Worm (Caenorhabditis elegans) whole organism, mixed stage, embryonic: ENCODE results near the gene fre-1.
A peak's percentile ranks its signal among the peaks of the same experiment; 100 is the strongest.

ENCODE experiments used
- bed-3 ChIP-seq: fragments of 200-800 bp; sonication (Bioruptor generic); optimal IDR thresholded peaks from 3 replicates; lab custom pipeline; 2018; ENCODE audit warnings: mild to moderate bottlenecking, missing genetic modification characterization, moderate library complexity, missing compliant biosample characterization
- blmp-1 ChIP-seq: fragments of 150-350 bp; optimal IDR thresholded peaks from 2 replicates; lab custom pipeline; 2014; ENCODE audit warnings: missing biosample characterization, missing genetic modification characterization
- ceh-39 ChIP-seq: fragments of 150-350 bp; optimal IDR thresholded peaks from 2 replicates; lab custom pipeline; 2014; ENCODE audit warnings: missing biosample characterization, missing genetic modification characterization
- ceh-43 ChIP-seq: fragments of 200-800 bp; sonication (Bioruptor generic); optimal IDR thresholded peaks from 2 replicates; lab custom pipeline; 2018; ENCODE audit warnings: mild to moderate bottlenecking, missing genetic modification characterization, moderate library complexity, missing compliant biosample characterization
- ceh-83 ChIP-seq: fragments of 200-800 bp; sonication (Bioruptor generic); optimal IDR thresholded peaks from 2 replicates; lab custom pipeline; 2018; ENCODE audit warnings: mild to moderate bottlenecking, missing genetic modification characterization, missing compliant biosample characterization
- ces-1 ChIP-seq: fragments of 150-350 bp; optimal IDR thresholded peaks from 2 replicates; lab custom pipeline; 2014; ENCODE audit warnings: missing biosample characterization, missing genetic modification reagents, missing genetic modification characterization
- cnd-1 ChIP-seq: fragments of 200-800 bp; sonication (Bioruptor generic); optimal IDR thresholded peaks from 2 replicates; lab custom pipeline; 2018; ENCODE audit warnings: mild to moderate bottlenecking, missing genetic modification characterization, missing compliant biosample characterization
- drap-1 ChIP-seq: fragments of 200-800 bp; sonication (Bioruptor generic); optimal IDR thresholded peaks from 3 replicates; lab custom pipeline; 2018; ENCODE audit warnings: mild to moderate bottlenecking, missing genetic modification characterization, missing compliant biosample characterization
- elt-1 ChIP-seq: sonication (generic microtip); optimal IDR thresholded peaks from 2 replicates; lab custom pipeline; 2017; ENCODE audit warnings: missing genetic modification characterization, mild to moderate bottlenecking, missing compliant biosample characterization, antibody characterized with exemption, moderate library complexity, borderline replicate concordance; ENCODE audit not compliant: insufficient read depth
- elt-3 ChIP-seq: fragments of 150-350 bp; optimal IDR thresholded peaks from 2 replicates; lab custom pipeline; 2014; ENCODE audit warnings: missing biosample characterization, missing genetic modification characterization
- flh-1 ChIP-seq: fragments of 200-800 bp; sonication (Bioruptor generic); optimal IDR thresholded peaks from 2 replicates; lab custom pipeline; 2018; ENCODE audit warnings: mild to moderate bottlenecking, missing genetic modification characterization, moderate library complexity, missing compliant biosample characterization
- ham-2 ChIP-seq: fragments of 200-800 bp; sonication (Bioruptor generic); optimal IDR thresholded peaks from 2 replicates; lab custom pipeline; 2018; ENCODE audit warnings: mild to moderate bottlenecking, missing genetic modification characterization, missing compliant biosample characterization
- hlh-1 ChIP-seq: fragments of 150-350 bp; optimal IDR thresholded peaks from 2 replicates; lab custom pipeline; 2014; ENCODE audit warnings: missing biosample characterization, missing genetic modification reagents, missing genetic modification characterization
- lin-13 ChIP-seq: fragments of 150-350 bp; optimal IDR thresholded peaks from 2 replicates; lab custom pipeline; 2014; ENCODE audit warnings: missing biosample characterization, missing genetic modification characterization
- lin-32 ChIP-seq: fragments of 200-800 bp; sonication (Bioruptor generic); optimal IDR thresholded peaks from 2 replicates; lab custom pipeline; 2018; ENCODE audit warnings: mild to moderate bottlenecking, missing genetic modification characterization, missing compliant biosample characterization
- lsy-2 ChIP-seq: fragments of 150-350 bp; optimal IDR thresholded peaks from 2 replicates; lab custom pipeline; 2014; ENCODE audit warnings: missing biosample characterization, missing genetic modification characterization
- mab-5 ChIP-seq: fragments of 150-350 bp; optimal IDR thresholded peaks from 2 replicates; lab custom pipeline; 2014; ENCODE audit warnings: missing biosample characterization, missing genetic modification characterization
- mls-2 ChIP-seq: sonication (generic microtip); optimal IDR thresholded peaks from 2 replicates; lab custom pipeline; 2016; ENCODE audit warnings: mild to moderate bottlenecking, missing genetic modification characterization, moderate library complexity, missing compliant biosample characterization
- nhr-12 ChIP-seq: fragments of 150-350 bp; optimal IDR thresholded peaks from 2 replicates; lab custom pipeline; 2014; ENCODE audit warnings: missing biosample characterization, missing genetic modification characterization
- nhr-2 ChIP-seq: fragments of 150-350 bp; optimal IDR thresholded peaks from 2 replicates; lab custom pipeline; 2014; ENCODE audit warnings: missing biosample characterization, missing genetic modification characterization
- nhr-237 ChIP-seq: fragments of 150-350 bp; optimal IDR thresholded peaks from 2 replicates; lab custom pipeline; 2014; ENCODE audit warnings: missing biosample characterization, missing genetic modification characterization
- nhr-28 ChIP-seq: fragments of 150-350 bp; optimal IDR thresholded peaks from 2 replicates; lab custom pipeline; 2014; ENCODE audit warnings: missing biosample characterization, missing genetic modification characterization
- nhr-76 ChIP-seq: sonication (generic microtip); optimal IDR thresholded peaks from 2 replicates; lab custom pipeline; 2017; ENCODE audit warnings: missing biosample characterization, missing genetic modification characterization
- pha-4 ChIP-seq: fragments of 150-350 bp; optimal IDR thresholded peaks from 2 replicates; lab custom pipeline; 2018; ENCODE audit warnings: missing biosample characterization, missing genetic modification reagents, missing genetic modification characterization
- sem-2 ChIP-seq: fragments of 200-800 bp; sonication (Bioruptor generic); optimal IDR thresholded peaks from 2 replicates; lab custom pipeline; 2018; ENCODE audit warnings: mild to moderate bottlenecking, missing genetic modification characterization, missing compliant biosample characterization
- snpc-4 ChIP-seq: fragments of 150-350 bp; optimal IDR thresholded peaks from 2 replicates; lab custom pipeline; 2014; ENCODE audit warnings: missing biosample characterization, missing genetic modification characterization
- sptf-1 ChIP-seq: sonication (generic microtip); optimal IDR thresholded peaks from 2 replicates; lab custom pipeline; 2017; ENCODE audit warnings: mild to moderate bottlenecking, missing genetic modification characterization, moderate library complexity, missing compliant biosample characterization
- tbx-8 ChIP-seq: fragments of 200-800 bp; sonication (Bioruptor generic); optimal IDR thresholded peaks from 2 replicates; lab custom pipeline; 2018; ENCODE audit warnings: mild to moderate bottlenecking, missing genetic modification characterization, moderate library complexity, missing compliant biosample characterization
- unc-120 ChIP-seq: sonication (generic microtip); optimal IDR thresholded peaks from 2 replicates; lab custom pipeline; 2017; ENCODE audit warnings: missing genetic modification characterization, missing compliant biosample characterization; ENCODE audit not compliant: poor library complexity, severe bottlenecking
- unc-39 ChIP-seq: fragments of 150-350 bp; optimal IDR thresholded peaks from 2 replicates; lab custom pipeline; 2014; ENCODE audit warnings: missing biosample characterization, missing genetic modification characterization
- unc-62 ChIP-seq: fragments of 150-350 bp; optimal IDR thresholded peaks from 2 replicates; lab custom pipeline; 2014; ENCODE audit warnings: missing biosample characterization, missing genetic modification reagents, missing genetic modification characterization
- zip-8 ChIP-seq: fragments of 150-350 bp; optimal IDR thresholded peaks from 2 replicates; lab custom pipeline; 2014; ENCODE audit warnings: missing biosample characterization, missing genetic modification characterization
- ztf-11 ChIP-seq: fragments of 150-350 bp; optimal IDR thresholded peaks from 2 replicates; lab custom pipeline; 2014; ENCODE audit warnings: missing biosample characterization, missing genetic modification characterization

The fre-1 gene

ce11 chrV:20124393-20124792, 36.9 kb upstream of the fre-1 start:
- TF ChIP-seq mls-2: no peak
- TF ChIP-seq drap-1: peak; percentile 17

ce11 chrV:20123616-20124015, 36.1 kb upstream of the fre-1 start:
- TF ChIP-seq drap-1 (no peak), unc-39 (tag; lab: Kevin White, UChicago) (no peak), ces-1 (GFP tag; lab: Kevin White, UChicago) (no peak), unc-120 (tag; lab: Kevin White, UChicago) (no peak), lsy-2 (tag; lab: Kevin White, UChicago) (no peak), sem-2 (GFP tag; lab: Kevin White, UChicago) (no peak), lin-32 (GFP tag; lab: Kevin White, UChicago) (no peak), ceh-43 (GFP tag; lab: Kevin White, UChicago) (no peak), blmp-1 (tag; lab: Kevin White, UChicago) (no peak), snpc-4 (tag; lab: Kevin White, UChicago) (no peak), nhr-28 (no peak), elt-1 (tag; lab: Kevin White, UChicago) (no peak), nhr-2 (tag; lab: Kevin White, UChicago) (no peak), ham-2 (no peak), ceh-39 (tag; lab: Kevin White, UChicago) (no peak), ceh-83 (GFP tag; lab: Kevin White, UChicago) (no peak)

DNA sequence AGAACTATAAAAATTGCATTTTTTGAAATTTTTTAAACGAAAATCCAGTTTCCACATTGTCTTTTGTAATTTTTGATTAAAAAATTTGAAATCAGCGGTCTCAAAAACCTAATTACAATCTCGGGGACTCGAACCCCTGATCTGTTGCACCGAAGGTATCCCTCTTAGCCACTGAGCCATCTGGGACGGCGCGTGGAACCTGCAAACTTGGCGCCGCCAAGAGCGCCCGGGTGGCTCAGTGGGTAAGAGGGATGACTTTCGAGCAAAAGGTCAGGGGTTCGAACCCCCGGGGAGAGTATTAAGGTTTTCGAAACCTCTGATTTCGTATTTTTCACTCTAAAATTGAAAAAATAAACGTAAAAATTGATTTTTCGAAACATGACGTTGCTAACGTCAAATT, 35.5 kb upstream of the fre-1 start:
- TF ChIP-seq zip-8 (tag; lab: Kevin White, UChicago) (no peak), nhr-12 (tag; lab: Kevin White, UChicago) (no peak), ces-1 (GFP tag; lab: Kevin White, UChicago) (no peak), nhr-237 (no peak), elt-3 (tag; lab: Kevin White, UChicago) (no peak), lsy-2 (tag; lab: Kevin White, UChicago) (no peak), tbx-8 (GFP tag; lab: Kevin White, UChicago) (no peak), flh-1 (GFP tag; lab: Kevin White, UChicago) (no peak), ztf-11 (no peak), blmp-1 (tag; lab: Kevin White, UChicago) (no peak), sem-2 (GFP tag; lab: Kevin White, UChicago) (no peak), ceh-83 (GFP tag; lab: Kevin White, UChicago) (no peak), mls-2 (no peak), elt-1 (tag; lab: Kevin White, UChicago) (no peak), cnd-1 (tag; lab: Kevin White, UChicago) (no peak), nhr-28 (no peak), bed-3 (GFP tag; lab: Kevin White, UChicago) (no peak), ceh-43 (GFP tag; lab: Kevin White, UChicago) (no peak), lin-32 (GFP tag; lab: Kevin White, UChicago) (no peak)
- TF ChIP-seq, all 35 proteins: peak for 0

DNA sequence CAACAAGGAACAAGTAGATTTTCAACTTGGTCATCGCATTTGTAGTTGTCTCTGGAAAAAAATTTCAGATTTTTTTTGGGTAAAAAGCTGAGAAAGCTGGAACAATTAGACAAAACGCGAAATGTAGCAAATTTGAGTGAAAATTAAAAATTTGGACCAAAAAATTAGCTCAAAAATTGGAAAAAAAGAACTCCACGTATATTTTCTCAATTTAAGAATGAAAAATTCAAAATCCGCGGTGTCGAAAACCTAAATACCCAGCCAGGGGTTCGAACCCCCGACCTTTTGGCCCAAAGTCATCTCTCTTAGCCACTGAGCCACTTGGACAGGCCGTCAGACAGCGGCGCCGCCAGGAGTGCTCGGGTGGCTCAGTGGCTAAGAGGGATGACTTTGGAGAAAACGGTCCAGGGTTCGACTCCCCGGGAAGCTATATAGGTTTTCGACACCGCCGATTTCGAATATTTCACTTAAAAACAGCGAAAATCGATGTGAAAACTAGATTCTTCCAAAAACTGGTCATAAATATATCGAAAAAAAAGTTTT, 33.2 kb upstream of the fre-1 start, which contains the start of gene ncx-1:
Gene ncx-1 (minus strand): TSS at position 51 of the 543 bp plus-strand sequence.
- TF ChIP-seq sptf-1 (no peak), ztf-11 (no peak), nhr-76 (tag; lab: Kevin White, UChicago) (no peak), ham-2 (no peak), flh-1 (GFP tag; lab: Kevin White, UChicago) (no peak), pha-4 (tag; lab: Kevin White, UChicago) (no peak), ceh-43 (GFP tag; lab: Kevin White, UChicago) (no peak), nhr-12 (tag; lab: Kevin White, UChicago) (no peak), unc-62 (GFP tag; lab: Kevin White, UChicago) (no peak), unc-120 (tag; lab: Kevin White, UChicago) (no peak)

- TF ChIP-seq sptf-1 (no peak), nhr-76 (tag; lab: Kevin White, UChicago) (no peak), unc-39 (tag; lab: Kevin White, UChicago) (no peak), cnd-1 (tag; lab: Kevin White, UChicago) (no peak), ztf-11 (no peak), lin-13 (no peak), hlh-1 (tag; lab: Kevin White, UChicago) (no peak), ceh-43 (GFP tag; lab: Kevin White, UChicago) (no peak), mab-5 (tag; lab: Kevin White, UChicago) (no peak), lsy-2 (tag; lab: Kevin White, UChicago) (no peak), zip-8 (tag; lab: Kevin White, UChicago) (no peak), sem-2 (GFP tag; lab: Kevin White, UChicago) (no peak), snpc-4 (tag; lab: Kevin White, UChicago) (no peak), unc-120 (tag; lab: Kevin White, UChicago) (no peak), lin-32 (GFP tag; lab: Kevin White, UChicago) (no peak), tbx-8 (GFP tag; lab: Kevin White, UChicago) (no peak), ces-1 (GFP tag; lab: Kevin White, UChicago) (no peak)
Observed at ce11 chrV:20119770-20120169, 32.2 kb upstream of the fre-1 start.
